3 fruit fly cellular contexts compared by ENCODE assay signal in genomic region chr3L:5561341-5561740, dm6.
A peak's percentile ranks its signal among the peaks of the same experiment; 100 is the strongest.
TF ChIP-seq lines count a peak whose summit lies in the region.

TSS of gene sinu (minus strand) at chr3L:5561598.

- no peak for TF ChIP-seq CTCF in whole organism, embryonic (GFP tag; optimal IDR thresholded peaks at IDR 0.05; lab: Kevin White, UChicago)

TF ChIP-seq in whole organism, embryonic, 481 proteins besides CTCF, POLR2A, EP300 and RAD21 (continues in another document):
- no peak for TF ChIP-seq Blimp-1 (GFP tag; optimal IDR thresholded peaks at IDR 0.05; lab: Kevin White, UChicago)
- peak; percentile 50 for TF ChIP-seq sd (tag; optimal IDR thresholded peaks at IDR 0.05; lab: Kevin White, UChicago)
- no peak for TF ChIP-seq gro (GFP tag; optimal IDR thresholded peaks at IDR 0.05; lab: Kevin White, UChicago)
- peak; percentile 23 for TF ChIP-seq trem (tag; optimal IDR thresholded peaks at IDR 0.05; lab: Kevin White, UChicago)
- peak; percentile 32; the same call in 1 of the 2 replicates for TF ChIP-seq CG16779 (GFP tag; IDR thresholded peaks at IDR 0.05; lab: Robert Waterston, UW)
- TF ChIP-seq stwl (tag; optimal IDR thresholded peaks at IDR 0.05; lab: Kevin White, UChicago), result peak; percentile 64
- TF ChIP-seq crp (GFP tag; optimal IDR thresholded peaks at IDR 0.05; lab: Kevin White, UChicago), result peak in 1 of 2 experiments; percentile 70
- TF ChIP-seq CG9797 (GFP tag; optimal IDR thresholded peaks at IDR 0.05; lab: Kevin White, UChicago), result peak; percentile 66
- TF ChIP-seq Dll (GFP tag; IDR thresholded peaks at IDR 0.05; lab: Robert Waterston, UW; ENCODE audit: partially characterized antibody), result 0 out of 4 replicates have a peak, but pooled peaks have one; percentile 28
- TF ChIP-seq Gsc (GFP tag; IDR thresholded peaks at IDR 0.05; lab: Robert Waterston, UW), result no peak
- peak; percentile 61 for TF ChIP-seq MBD-R2 (GFP tag; IDR thresholded peaks at IDR 0.05; lab: Robert Waterston, UW)
- TF ChIP-seq CG15514 (GFP tag; optimal IDR thresholded peaks at IDR 0.05; lab: Kevin White, UChicago), result peak; percentile 97
- peak; percentile 67 for TF ChIP-seq gfzf (GFP tag; optimal IDR thresholded peaks at IDR 0.05; lab: Kevin White, UChicago)
- no peak for TF ChIP-seq dpn (GFP tag; optimal IDR thresholded peaks at IDR 0.05; lab: Kevin White, UChicago)
- peak; percentile 70 for TF ChIP-seq YL-1 (GFP tag; optimal IDR thresholded peaks at IDR 0.05; lab: Kevin White, UChicago)
- TF ChIP-seq MESR4 (GFP tag; optimal IDR thresholded peaks at IDR 0.05; lab: Kevin White, UChicago), result peak; percentile 84
- TF ChIP-seq exex (tag; optimal IDR thresholded peaks at IDR 0.05; lab: Kevin White, UChicago), result no peak
- peak; percentile 17 for TF ChIP-seq Dp (GFP tag; optimal IDR thresholded peaks at IDR 0.05; lab: Kevin White, UChicago)
- no peak for TF ChIP-seq CG14441 (GFP tag; IDR thresholded peaks at IDR 0.05; lab: Robert Waterston, UW)
- TF ChIP-seq CG4617 (GFP tag; optimal IDR thresholded peaks at IDR 0.05; lab: Kevin White, UChicago; ENCODE audit: borderline replicate concordance), result peak; percentile 71
- TF ChIP-seq CG12659 (GFP tag; optimal IDR thresholded peaks at IDR 0.05; lab: Kevin White, UChicago), result peak; percentile 4
- TF ChIP-seq CG6689 (GFP tag; IDR thresholded peaks at IDR 0.05; lab: Robert Waterston, UW), result no peak
- no peak for TF ChIP-seq CG8089 (GFP tag; optimal IDR thresholded peaks at IDR 0.05; lab: Kevin White, UChicago)
- TF ChIP-seq sug (tag; optimal IDR thresholded peaks at IDR 0.05; lab: Kevin White, UChicago), result no peak
- TF ChIP-seq nerfin-1 (tag; optimal IDR thresholded peaks at IDR 0.05; lab: Kevin White, UChicago), result peak; percentile 55
- peak; percentile 40 for TF ChIP-seq pzg (GFP tag; optimal IDR thresholded peaks at IDR 0.05; lab: Kevin White, UChicago)
- TF ChIP-seq CG13287 (GFP tag; IDR thresholded peaks at IDR 0.05; lab: Robert Waterston, UW; ENCODE audit: partially characterized antibody), result 0 out of 2 replicates have a peak, but pooled peaks have one; percentile 22
- TF ChIP-seq BEAF-32 (GFP tag; optimal IDR thresholded peaks at IDR 0.05; lab: Kevin White, UChicago), result peak; percentile 11
- TF ChIP-seq CG2712 (tag; optimal IDR thresholded peaks at IDR 0.05; lab: Kevin White, UChicago), result peak; percentile 28

TF ChIP-seq in whole organism, prepupa, 60 proteins besides CTCF, POLR2A, EP300 and RAD21:
- no peak for TF ChIP-seq lz (GFP tag; optimal IDR thresholded peaks at IDR 0.05; lab: Kevin White, UChicago)
- peak; percentile 37 for TF ChIP-seq fkh (GFP tag; optimal IDR thresholded peaks at IDR 0.05; lab: Kevin White, UChicago)

TF ChIP-seq in whole organism, wandering third instar larva, 38 proteins besides CTCF, POLR2A, EP300 and RAD21:
- TF ChIP-seq woc (GFP tag; optimal IDR thresholded peaks at IDR 0.05; lab: Kevin White, UChicago) (no peak), Vsx2 (GFP tag; optimal IDR thresholded peaks at IDR 0.05; lab: Kevin White, UChicago; ENCODE audit: partially characterized antibody) (peak; percentile 53), HLH106 (tag; optimal IDR thresholded peaks at IDR 0.05; lab: Kevin White, UChicago) (no peak), CrebA (GFP tag; optimal IDR thresholded peaks at IDR 0.05; lab: Kevin White, UChicago; ENCODE audit: borderline replicate concordance) (no peak), sage (GFP tag; optimal IDR thresholded peaks at IDR 0.05; lab: Kevin White, UChicago) (no peak), dl (GFP tag; optimal IDR thresholded peaks at IDR 0.05; lab: Kevin White, UChicago; ENCODE audit: insufficient read depth in 1 of 2, partially characterized antibody in 2 of 2) (no peak)

Comparison
In these comparisons a context has a peak if more than half of its experiments do, and no peak if none do; other contexts are left out.
1. Of the 7 proteins assayed by ChIP-seq in both whole organism, embryonic and whole organism, prepupa: peak only in whole organism, embryonic: CG16779; only in whole organism, prepupa: none; in both: none; in neither: 6.